Fruit fly (Drosophila melanogaster): Measurements from ENCODE around the gene CG5880.

DNA sequence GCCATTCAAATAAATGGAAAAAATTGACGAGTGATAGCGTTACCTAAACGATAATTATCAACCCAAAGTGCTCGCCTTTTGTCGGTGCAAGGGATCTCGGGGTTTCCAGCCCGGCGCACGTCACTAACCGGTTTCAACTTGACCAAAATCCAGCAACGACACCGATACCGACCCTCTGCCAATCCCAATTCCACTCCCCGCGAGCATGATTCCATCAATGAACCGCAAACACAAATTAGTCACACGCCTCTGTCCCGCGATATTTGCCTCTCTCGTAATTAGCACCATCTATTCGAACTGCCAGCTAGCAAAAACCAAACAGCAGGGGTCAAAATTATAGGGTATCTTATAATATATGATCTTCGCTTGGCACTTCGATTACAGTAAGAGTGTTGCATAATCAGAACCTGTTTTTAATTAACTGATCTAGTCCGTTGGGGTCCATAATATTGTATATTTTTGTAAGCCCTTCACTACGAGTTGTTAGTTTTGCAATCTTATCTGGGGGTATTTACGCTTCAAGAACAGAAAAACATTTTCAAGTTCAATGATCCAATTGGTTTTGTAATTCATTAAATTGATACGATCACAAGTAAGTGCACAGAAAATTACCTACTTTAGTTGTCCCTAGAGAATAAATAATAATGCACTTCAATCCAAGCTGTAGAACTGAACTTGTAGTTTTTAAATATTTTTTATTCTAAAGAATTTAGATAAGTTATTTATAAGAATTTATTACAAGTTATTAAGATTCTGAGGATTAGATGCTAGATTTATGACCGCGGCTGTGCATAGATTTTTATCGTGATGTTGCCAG, 36.7 kb downstream of the CG5880 start:
- TF ChIP-seq dsx (GFP tag; optimal IDR thresholded peaks at IDR 0.05; ENCODE audit: poor library complexity, severe bottlenecking): no peak
- no peak for TF ChIP-seq Blimp-1 (GFP tag; optimal IDR thresholded peaks at IDR 0.05)
- TF ChIP-seq Sox102F (GFP tag; optimal IDR thresholded peaks at IDR 0.05): no peak
- no peak for TF ChIP-seq CG31627 (GFP tag; optimal IDR thresholded peaks at IDR 0.05)
- no peak for TF ChIP-seq fd85E (GFP tag; optimal IDR thresholded peaks at IDR 0.05)
- TF ChIP-seq CG16779 (tag; optimal IDR thresholded peaks at IDR 0.05): no peak
- TF ChIP-seq CG11294 (GFP tag; IDR thresholded peaks at IDR 0.05): no peak
- TF ChIP-seq CG1621 (tag; optimal IDR thresholded peaks at IDR 0.05): no peak

All from whole organism, prepupa.